Fruit fly (Drosophila melanogaster) whole organism, prepupa: Measurements from ENCODE around the gene spir.

Experiments
- Blimp-1 ChIP-seq: fragments of 200-800 bp; sonication (Bioruptor generic); optimal IDR thresholded peaks from 3 replicates; lab custom pipeline; 2017; ENCODE audit warnings: missing biosample characterization, missing genetic modification characterization, mild to moderate bottlenecking, moderate library complexity, missing genetic modification reagents
- CG10669 ChIP-seq: fragments of 200-800 bp; sonication (Bioruptor generic); optimal IDR thresholded peaks from 3 replicates; lab custom pipeline; 2018; ENCODE audit warnings: missing biosample characterization, mild to moderate bottlenecking, missing genetic modification characterization, moderate library complexity
- CG11762 ChIP-seq: fragments of 200-800 bp; sonication (Bioruptor generic); optimal IDR thresholded peaks from 3 replicates; lab custom pipeline; 2016; ENCODE audit warnings: missing biosample characterization, missing genetic modification characterization; ENCODE audit not compliant: insufficient read depth
- CG11902 ChIP-seq: fragments of 200-800 bp; sonication (Bioruptor generic); optimal IDR thresholded peaks from 3 replicates; lab custom pipeline; 2016; ENCODE audit warnings: missing biosample characterization, missing genetic modification characterization
- CG15336 ChIP-seq: fragments of 200-800 bp; sonication (Bioruptor generic); IDR thresholded peaks from 2 replicates; pipeline ENCODE4 v1.3.6; 2022; ENCODE audit warnings: missing biosample characterization, missing genetic modification characterization
- CG1621 ChIP-seq: fragments of 200-800 bp; sonication (Bioruptor generic); optimal IDR thresholded peaks from 3 replicates; lab custom pipeline; 2018; ENCODE audit warnings: missing biosample characterization, mild to moderate bottlenecking, missing genetic modification characterization
- CG16779 ChIP-seq: fragments of 200-800 bp; sonication (Bioruptor generic); optimal IDR thresholded peaks from 3 replicates; lab custom pipeline; 2017; ENCODE audit warnings: missing biosample characterization, mild to moderate bottlenecking, missing genetic modification characterization
- CG3032 ChIP-seq: fragments of 200-800 bp; optimal IDR thresholded peaks from 2 replicates; lab custom pipeline; 2019; ENCODE audit warnings: missing biosample characterization, mild to moderate bottlenecking, missing genetic modification characterization, moderate library complexity
- CG31627 ChIP-seq: fragments of 200-800 bp; sonication (Bioruptor generic); optimal IDR thresholded peaks from 3 replicates; lab custom pipeline; 2016; ENCODE audit warnings: missing biosample characterization, missing genetic modification characterization
- CG4318 ChIP-seq: fragments of 200-800 bp; sonication (Bioruptor generic); optimal IDR thresholded peaks from 3 replicates; lab custom pipeline; 2017; ENCODE audit warnings: missing biosample characterization, mild to moderate bottlenecking, missing genetic modification characterization
- CG6163 ChIP-seq: fragments of 200-800 bp; sonication (Bioruptor generic); IDR thresholded peaks from 3 replicates; pipeline ENCODE4 v1.3.6; 2022; ENCODE audit warnings: missing biosample characterization, missing genetic modification characterization
- CG6276 ChIP-seq: fragments of 200-800 bp; sonication (Bioruptor generic); optimal IDR thresholded peaks from 2 replicates; lab custom pipeline; 2017; ENCODE audit warnings: missing biosample characterization, mild to moderate bottlenecking, missing genetic modification characterization
- CG6808 ChIP-seq: fragments of 200-800 bp; sonication (Bioruptor generic); optimal IDR thresholded peaks from 3 replicates; lab custom pipeline; 2017; ENCODE audit warnings: missing biosample characterization, missing genetic modification characterization, mild to moderate bottlenecking, moderate library complexity, missing genetic modification reagents
- CG7368 ChIP-seq: fragments of 200-800 bp; sonication (Bioruptor generic); optimal IDR thresholded peaks from 3 replicates; lab custom pipeline; 2016; ENCODE audit warnings: missing biosample characterization, missing genetic modification characterization
- CG8319 ChIP-seq: fragments of 200-800 bp; sonication (Bioruptor generic); optimal IDR thresholded peaks from 3 replicates; lab custom pipeline; 2016; ENCODE audit warnings: missing biosample characterization, missing genetic modification characterization
- CG8632 ChIP-seq: fragments of 200-800 bp; sonication (Bioruptor generic); optimal IDR thresholded peaks from 3 replicates; lab custom pipeline; 2016; ENCODE audit warnings: missing biosample characterization, missing genetic modification characterization
- CG9139 ChIP-seq: fragments of 200-800 bp; sonication (Bioruptor generic); optimal IDR thresholded peaks from 3 replicates; lab custom pipeline; 2017; ENCODE audit warnings: missing biosample characterization, mild to moderate bottlenecking, missing genetic modification characterization
- Eip78C ChIP-seq: fragments of 200-800 bp; sonication (Bioruptor generic); peaks from one replicate; lab custom pipeline; 2016; ENCODE audit warnings: missing biosample characterization, missing genetic modification characterization
- Ets21C ChIP-seq: fragments of 200-800 bp; sonication (Bioruptor generic); optimal IDR thresholded peaks from 3 replicates; lab custom pipeline; 2016; ENCODE audit warnings: missing biosample characterization, missing genetic modification characterization
- Gug ChIP-seq: fragments of 200-800 bp; sonication (Bioruptor generic); IDR thresholded peaks from 2 replicates; pipeline ENCODE4 v1.3.6; 2022; ENCODE audit warnings: missing biosample characterization, missing genetic modification characterization
- Hr39 ChIP-seq: fragments of 200-800 bp; sonication (Bioruptor generic); optimal IDR thresholded peaks from 2 replicates; lab custom pipeline; 2016; ENCODE audit warnings: missing biosample characterization, missing genetic modification characterization
- Lpt ChIP-seq: fragments of 200-800 bp; sonication (Bioruptor generic); optimal IDR thresholded peaks from 3 replicates; lab custom pipeline; 2016; ENCODE audit warnings: missing biosample characterization, missing genetic modification characterization
- Met ChIP-seq: fragments of 200-800 bp; sonication (Bioruptor generic); optimal IDR thresholded peaks from 3 replicates; lab custom pipeline; 2016; ENCODE audit warnings: missing biosample characterization, missing genetic modification characterization
- OdsH ChIP-seq: fragments of 200-800 bp; sonication (Bioruptor generic); optimal IDR thresholded peaks from 3 replicates; lab custom pipeline; 2016; ENCODE audit warnings: missing biosample characterization, missing genetic modification characterization
- Smox ChIP-seq: fragments of 200-800 bp; sonication (Bioruptor generic); optimal IDR thresholded peaks from 3 replicates; lab custom pipeline; 2016; ENCODE audit warnings: missing biosample characterization, missing genetic modification characterization
- Sox102F ChIP-seq: fragments of 200-800 bp; sonication (Bioruptor generic); optimal IDR thresholded peaks from 2 replicates; lab custom pipeline; 2016; ENCODE audit warnings: missing biosample characterization, mild to moderate bottlenecking, missing genetic modification characterization
- Sox14 ChIP-seq: fragments of 200-800 bp; sonication (Bioruptor generic); optimal IDR thresholded peaks from 3 replicates; lab custom pipeline; 2016; ENCODE audit warnings: missing biosample characterization, missing genetic modification characterization
- Sox15 ChIP-seq: fragments of 200-800 bp; sonication (Bioruptor generic); optimal IDR thresholded peaks from 3 replicates; lab custom pipeline; 2016; ENCODE audit warnings: missing biosample characterization, missing genetic modification characterization
- achi ChIP-seq: fragments of 200-800 bp; sonication (Bioruptor generic); optimal IDR thresholded peaks from 3 replicates; lab custom pipeline; 2016; ENCODE audit warnings: missing biosample characterization, missing genetic modification characterization
- acj6 ChIP-seq: fragments of 200-800 bp; sonication (Bioruptor generic); optimal IDR thresholded peaks from 3 replicates; lab custom pipeline; 2016; ENCODE audit warnings: missing biosample characterization, missing genetic modification characterization
- cyc ChIP-seq: fragments of 200-800 bp; sonication (Bioruptor generic); optimal IDR thresholded peaks from 3 replicates; lab custom pipeline; 2016; ENCODE audit warnings: missing biosample characterization, missing genetic modification characterization
- dsx ChIP-seq: fragments of 200-800 bp; optimal IDR thresholded peaks from 3 replicates; lab custom pipeline; 2019; ENCODE audit warnings: missing biosample characterization, mild to moderate bottlenecking, missing genetic modification characterization, moderate library complexity; ENCODE audit not compliant: poor library complexity, severe bottlenecking
- eg ChIP-seq: fragments of 200-800 bp; sonication (Bioruptor generic); IDR thresholded peaks from 3 replicates; pipeline ENCODE4 v1.3.6; 2022; ENCODE audit warnings: missing biosample characterization, missing genetic modification characterization
- esn ChIP-seq: fragments of 200-800 bp; sonication (Bioruptor generic); optimal IDR thresholded peaks from 2 replicates; lab custom pipeline; 2016; ENCODE audit warnings: missing biosample characterization, mild to moderate bottlenecking, missing genetic modification characterization, moderate library complexity
- fd59A ChIP-seq: fragments of 200-800 bp; sonication (Bioruptor generic); optimal IDR thresholded peaks from 2 replicates; lab custom pipeline; 2017; ENCODE audit warnings: missing biosample characterization, mild to moderate bottlenecking, missing genetic modification characterization, missing genetic modification reagents
- fd85E ChIP-seq: fragments of 200-800 bp; sonication (Bioruptor generic); optimal IDR thresholded peaks from 3 replicates; lab custom pipeline; 2016; ENCODE audit warnings: missing biosample characterization, missing genetic modification characterization
- fkh ChIP-seq: fragments of 200-800 bp; sonication (Bioruptor generic); optimal IDR thresholded peaks from 3 replicates; lab custom pipeline; 2017; ENCODE audit warnings: missing biosample characterization, mild to moderate bottlenecking, missing genetic modification characterization, moderate library complexity
- lz ChIP-seq: fragments of 200-800 bp; sonication (Bioruptor generic); optimal IDR thresholded peaks from 3 replicates; lab custom pipeline; 2016; ENCODE audit warnings: missing biosample characterization, missing genetic modification characterization
- net ChIP-seq: fragments of 200-800 bp; sonication (Bioruptor generic); optimal IDR thresholded peaks from 3 replicates; lab custom pipeline; 2016; ENCODE audit warnings: missing biosample characterization, missing genetic modification characterization
- pdm3 ChIP-seq: fragments of 200-800 bp; sonication (Bioruptor generic); optimal IDR thresholded peaks from 3 replicates; lab custom pipeline; 2016; ENCODE audit warnings: missing biosample characterization, missing genetic modification characterization
- salr ChIP-seq, 2 experiments: fragments of 200-800 bp; sonication (Bioruptor generic); optimal IDR thresholded peaks; 3 replicates each; lab custom pipeline; 2016 to 2018; ENCODE audit warnings: missing biosample characterization in 2 of 2, missing genetic modification characterization in 2 of 2, mild to moderate bottlenecking in 1 of 2
- svp ChIP-seq: fragments of 200-800 bp; sonication (Bioruptor generic); peaks from one replicate; lab custom pipeline; 2016; ENCODE audit warnings: missing biosample characterization, missing genetic modification characterization
- vri ChIP-seq: fragments of 200-800 bp; sonication (Bioruptor generic); optimal IDR thresholded peaks from 3 replicates; lab custom pipeline; 2016; ENCODE audit warnings: missing biosample characterization, mild to moderate bottlenecking, missing genetic modification characterization

The spir gene

dm6 chr2L:20263050-20263449 is 48.0 kb upstream of the spir start:
- TF ChIP-seq CG15336 (GFP tag; lab: Robert Waterston, UW): no peak
- no peak for TF ChIP-seq Sox14 (GFP tag; lab: Kevin White, UChicago)
- no peak for TF ChIP-seq Sox15 (GFP tag; lab: Kevin White, UChicago)
- TF ChIP-seq CG6808 (GFP tag; lab: Kevin White, UChicago): no peak
- no peak for TF ChIP-seq Eip78C (GFP tag; lab: Kevin White, UChicago)
- no peak for TF ChIP-seq CG6163 (GFP tag; lab: Robert Waterston, UW)
- no peak for TF ChIP-seq CG8319 (GFP tag; lab: Kevin White, UChicago)
- TF ChIP-seq salr (GFP tag; optimal IDR thresholded peaks at IDR 0.05; lab: Kevin White, UChicago): no peak
- TF ChIP-seq CG9139 (GFP tag; lab: Kevin White, UChicago): no peak
- no peak for TF ChIP-seq CG8632 (GFP tag; lab: Kevin White, UChicago)
- no peak for TF ChIP-seq CG10669 (GFP tag; lab: Kevin White, UChicago)
- no peak for TF ChIP-seq CG3032
- TF ChIP-seq OdsH: no peak
- TF ChIP-seq CG11902: no peak

dm6 chr2L:20264324-20264567 is 46.8 kb upstream of the spir start, which contains the start of gene CG17570:
CG17570 (minus strand) TSS chr2L:20264424.
- TF ChIP-seq cyc (GFP tag; lab: Kevin White, UChicago) (no peak), pdm3 (GFP tag; lab: Kevin White, UChicago) (no peak), Sox15 (GFP tag; lab: Kevin White, UChicago) (no peak), Sox102F (GFP tag; lab: Kevin White, UChicago) (no peak), lz (GFP tag; lab: Kevin White, UChicago) (no peak), svp (GFP tag; lab: Kevin White, UChicago) (no peak), Met (GFP tag; lab: Kevin White, UChicago) (no peak), acj6 (GFP tag; lab: Kevin White, UChicago) (no peak), CG11762 (GFP tag; lab: Kevin White, UChicago) (no peak), vri (GFP tag; lab: Kevin White, UChicago) (no peak), CG16779 (no peak), dsx (GFP tag; lab: Kevin White, UChicago) (no peak), Eip78C (GFP tag; lab: Kevin White, UChicago) (no peak), Lpt (GFP tag; lab: Kevin White, UChicago) (no peak), Ets21C (GFP tag; lab: Kevin White, UChicago) (no peak), CG8632 (GFP tag; lab: Kevin White, UChicago) (no peak), fd59A (GFP tag; lab: Kevin White, UChicago) (no peak), CG4318 (GFP tag; lab: Kevin White, UChicago) (no peak), CG3032 (no peak)

DNA sequence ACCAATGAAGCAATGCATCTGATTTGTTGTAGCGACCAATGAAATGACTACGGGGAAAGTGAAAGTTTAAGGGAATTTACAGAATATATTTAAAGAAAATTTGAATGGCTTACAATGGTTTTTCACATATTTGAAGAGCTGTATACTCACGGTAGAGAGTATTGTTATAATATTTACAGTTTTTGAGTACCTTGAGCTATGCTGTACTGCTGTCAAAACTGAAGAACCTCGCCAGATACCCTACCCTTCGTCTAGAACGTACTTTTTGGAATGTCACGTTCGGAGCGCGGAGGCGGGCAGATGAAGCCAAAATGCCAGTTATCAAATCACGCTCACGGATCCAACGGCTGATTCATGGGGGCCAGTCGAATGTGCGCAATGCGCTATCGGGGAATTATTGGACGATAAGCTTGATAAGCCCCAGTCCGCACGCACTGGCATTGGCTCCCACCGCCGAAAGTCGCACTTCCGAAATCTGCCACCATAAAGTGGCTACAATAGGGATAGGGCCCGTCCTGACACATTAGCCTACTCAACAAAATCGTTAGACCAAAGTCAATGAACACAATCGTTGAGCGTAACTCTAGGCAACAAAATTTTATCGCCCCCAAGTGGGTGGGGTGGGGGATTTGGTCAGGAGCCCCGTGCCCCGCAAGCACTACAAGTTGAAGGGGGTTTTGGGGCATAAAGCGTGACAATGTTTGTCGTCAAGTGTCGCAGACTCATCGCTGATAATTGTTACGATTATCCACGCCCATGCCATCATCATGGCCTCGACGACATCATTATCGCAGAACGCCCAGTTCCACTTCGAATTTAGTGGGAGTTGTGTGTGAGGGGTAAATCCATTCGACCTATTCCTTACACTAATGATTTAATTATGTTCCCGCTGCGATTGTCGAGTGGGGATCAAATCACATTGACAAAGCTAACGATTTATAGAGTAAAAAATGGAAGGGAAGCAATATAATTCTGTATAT is 46.2 kb upstream of the spir start:
- TF ChIP-seq fd85E (GFP tag; lab: Kevin White, UChicago) (no peak), svp (GFP tag; lab: Kevin White, UChicago) (peak; percentile 64), Gug (GFP tag; lab: Robert Waterston, UW) (no peak), CG4318 (GFP tag; lab: Kevin White, UChicago) (no peak), fkh (no peak), salr (GFP tag; optimal IDR thresholded peaks at IDR 0.05; lab: Kevin White, UChicago) (no peak), CG1621 (tag; lab: Kevin White, UChicago) (no peak), CG6276 (GFP tag; lab: Kevin White, UChicago) (no peak), Met (GFP tag; lab: Kevin White, UChicago) (peak; percentile 16), achi (GFP tag; lab: Kevin White, UChicago) (no peak), cyc (GFP tag; lab: Kevin White, UChicago) (peak; percentile 22), fd59A (GFP tag; lab: Kevin White, UChicago) (no peak), esn (GFP tag; lab: Kevin White, UChicago) (no peak), Blimp-1 (GFP tag; lab: Kevin White, UChicago) (no peak), vri (GFP tag; lab: Kevin White, UChicago) (peak; percentile 78), Smox (GFP tag; lab: Kevin White, UChicago) (peak; percentile 10), CG15336 (GFP tag; lab: Robert Waterston, UW) (no peak), net (GFP tag; lab: Kevin White, UChicago) (no peak), Eip78C (GFP tag; lab: Kevin White, UChicago) (no peak), pdm3 (GFP tag; lab: Kevin White, UChicago) (no peak), eg (GFP tag; lab: Robert Waterston, UW) (no peak), CG7368 (GFP tag; lab: Kevin White, UChicago) (no peak), Hr39 (GFP tag; lab: Kevin White, UChicago) (peak; percentile 16), Sox14 (GFP tag; lab: Kevin White, UChicago) (no peak), lz (GFP tag; lab: Kevin White, UChicago) (peak; percentile 29), CG31627 (GFP tag; lab: Kevin White, UChicago) (peak; percentile 17), CG8632 (GFP tag; lab: Kevin White, UChicago) (no peak)
